Worm (Caenorhabditis elegans) whole organism, L1 larva: ENCODE results near the gene srx-67.

Experiments
- C16A3.4 ChIP-seq: fragments of 150-350 bp; optimal IDR thresholded peaks from 2 replicates; lab custom pipeline; 2014; ENCODE audit warnings: missing biosample characterization, missing genetic modification characterization
- F16B12.6 ChIP-seq: fragments of 150-350 bp; optimal IDR thresholded peaks from 2 replicates; lab custom pipeline; 2014; ENCODE audit warnings: missing biosample characterization, missing genetic modification characterization
- Y116A8C.19 ChIP-seq: sonication (generic microtip); optimal IDR thresholded peaks from 2 replicates; lab custom pipeline; 2016; ENCODE audit warnings: missing compliant biosample characterization, missing genetic modification characterization, borderline replicate concordance
- aha-1 ChIP-seq: fragments of 150-350 bp; optimal IDR thresholded peaks from 2 replicates; lab custom pipeline; 2014; ENCODE audit warnings: missing biosample characterization, missing genetic modification characterization
- alr-1 ChIP-seq: fragments of 200-800 bp; sonication (Bioruptor generic); optimal IDR thresholded peaks from 2 replicates; lab custom pipeline; 2018; ENCODE audit warnings: borderline replicate concordance, mild to moderate bottlenecking, missing genetic modification characterization, missing compliant biosample characterization
- aly-2 ChIP-seq: fragments of 150-350 bp; optimal IDR thresholded peaks from 2 replicates; lab custom pipeline; 2014; ENCODE audit warnings: missing biosample characterization, missing genetic modification characterization
- ama-1 ChIP-seq: fragments of 150-350 bp; optimal IDR thresholded peaks from 2 replicates; lab custom pipeline; 2014
- blmp-1 ChIP-seq: fragments of 150-350 bp; optimal IDR thresholded peaks from 2 replicates; lab custom pipeline; 2014; ENCODE audit warnings: missing biosample characterization, missing genetic modification characterization
- ceh-88 ChIP-seq: fragments of 200-800 bp; sonication (Bioruptor generic); IDR thresholded peaks from 2 replicates; pipeline ENCODE4 v1.3.6; 2022; ENCODE audit warnings: missing genetic modification characterization, missing compliant biosample characterization
- ceh-90 ChIP-seq: sonication (generic microtip); optimal IDR thresholded peaks from 2 replicates; lab custom pipeline; 2016; ENCODE audit warnings: missing genetic modification characterization, missing compliant biosample characterization
- ces-1 ChIP-seq: fragments of 150-350 bp; optimal IDR thresholded peaks from 2 replicates; lab custom pipeline; 2014; ENCODE audit warnings: missing biosample characterization, missing genetic modification reagents, missing genetic modification characterization
- efl-1 ChIP-seq, 4 experiments: fragments of 150-350 bp; optimal IDR thresholded peaks in 3 of 4; peaks in 1 of 4; 1 replicate in 1 of 4; 2 replicates in 3 of 4; lab custom pipeline; 2014; ENCODE audit warnings: missing biosample characterization in 2 of 4, missing genetic modification characterization in 2 of 4, missing genetic modification reagents in 2 of 4
- elt-3 ChIP-seq, 6 experiments: fragments of 150-350 bp in 1 of 6; sonication (generic microtip); optimal IDR thresholded peaks; 2 replicates each; lab custom pipeline; 2017 to 2018; ENCODE audit warnings: missing biosample characterization in 6 of 6, missing genetic modification characterization in 6 of 6, inconsistent platforms in 1 of 6
- fkh-8 ChIP-seq: sonication (generic microtip); optimal IDR thresholded peaks from 2 replicates; lab custom pipeline; 2016; ENCODE audit warnings: mild to moderate bottlenecking, missing genetic modification characterization, missing compliant biosample characterization
- fos-1 ChIP-seq: fragments of 150-350 bp; optimal IDR thresholded peaks from 2 replicates; lab custom pipeline; 2014; ENCODE audit warnings: missing biosample characterization, missing genetic modification characterization
- grh-1 ChIP-seq: fragments of 200-800 bp; sonication (Bioruptor generic); IDR thresholded peaks from 2 replicates; pipeline ENCODE4 v1.3.6; 2022; ENCODE audit warnings: missing genetic modification reagents, missing genetic modification characterization, missing compliant biosample characterization
- lin-13 ChIP-seq: fragments of 150-350 bp; optimal IDR thresholded peaks from 2 replicates; lab custom pipeline; 2014; ENCODE audit warnings: missing biosample characterization, missing genetic modification reagents, missing genetic modification characterization
- lin-14 ChIP-seq: fragments of 200-800 bp; sonication (Bioruptor generic); optimal IDR thresholded peaks from 2 replicates; lab custom pipeline; 2018; ENCODE audit warnings: mild to moderate bottlenecking, missing genetic modification characterization, moderate library complexity, missing compliant biosample characterization
- lin-35 ChIP-seq, 2 experiments: fragments of 150-350 bp; optimal IDR thresholded peaks; 2 replicates each; lab custom pipeline; 2014; ENCODE audit warnings: missing biosample characterization in 2 of 2, missing genetic modification characterization in 2 of 2, missing genetic modification reagents in 2 of 2
- lir-3 ChIP-seq: sonication (generic microtip); optimal IDR thresholded peaks from 2 replicates; lab custom pipeline; 2016; ENCODE audit warnings: mild to moderate bottlenecking, missing genetic modification characterization, moderate library complexity, missing compliant biosample characterization; ENCODE audit not compliant: poor library complexity
- mef-2 ChIP-seq: fragments of 150-350 bp; optimal IDR thresholded peaks from 2 replicates; lab custom pipeline; 2014; ENCODE audit warnings: missing biosample characterization, missing genetic modification characterization
- mep-1 ChIP-seq: fragments of 150-350 bp; optimal IDR thresholded peaks from 2 replicates; lab custom pipeline; 2014; ENCODE audit warnings: missing biosample characterization, missing genetic modification characterization
- nhr-12 ChIP-seq: sonication (generic microtip); optimal IDR thresholded peaks from 2 replicates; lab custom pipeline; 2017; ENCODE audit warnings: missing biosample characterization, missing genetic modification characterization
- nhr-19 ChIP-seq: fragments of 200-800 bp; sonication (Bioruptor generic); conservative IDR thresholded peaks from 2 replicates; pipeline ENCODE4 v1.3.6; 2022; ENCODE audit warnings: missing genetic modification characterization, missing compliant biosample characterization
- nhr-20 ChIP-seq: sonication (generic microtip); optimal IDR thresholded peaks from 2 replicates; lab custom pipeline; 2016; ENCODE audit warnings: mild to moderate bottlenecking, missing genetic modification characterization, missing compliant biosample characterization
- nhr-237 ChIP-seq: fragments of 150-350 bp; optimal IDR thresholded peaks from 2 replicates; lab custom pipeline; 2014; ENCODE audit warnings: missing biosample characterization, missing genetic modification characterization
- nhr-47 ChIP-seq: sonication (generic microtip); optimal IDR thresholded peaks from 2 replicates; lab custom pipeline; 2016; ENCODE audit warnings: mild to moderate bottlenecking, missing genetic modification characterization, moderate library complexity, missing compliant biosample characterization
- nhr-71 ChIP-seq: sonication (generic microtip); optimal IDR thresholded peaks from 2 replicates; lab custom pipeline; 2016; ENCODE audit warnings: mild to moderate bottlenecking, missing genetic modification characterization, moderate library complexity, missing compliant biosample characterization
- nhr-77 ChIP-seq: fragments of 150-350 bp; optimal IDR thresholded peaks from 2 replicates; lab custom pipeline; 2014; ENCODE audit warnings: missing biosample characterization, missing genetic modification characterization
- nhr-90 ChIP-seq: sonication (generic microtip); optimal IDR thresholded peaks from 2 replicates; lab custom pipeline; 2016; ENCODE audit warnings: mild to moderate bottlenecking, missing genetic modification characterization, missing compliant biosample characterization; ENCODE audit not compliant: poor library complexity
- pax-3 ChIP-seq: fragments of 200-800 bp; sonication (Bioruptor generic); optimal IDR thresholded peaks from 2 replicates; lab custom pipeline; 2018; ENCODE audit warnings: mild to moderate bottlenecking, missing genetic modification characterization, moderate library complexity, missing compliant biosample characterization
- pqm-1 ChIP-seq: sonication (generic microtip); optimal IDR thresholded peaks from 3 replicates; lab custom pipeline; 2017; ENCODE audit warnings: missing biosample characterization, missing genetic modification characterization
- snu-23 ChIP-seq: sonication (generic microtip); optimal IDR thresholded peaks from 2 replicates; lab custom pipeline; 2016; ENCODE audit warnings: missing genetic modification characterization, missing compliant biosample characterization
- sox-4 ChIP-seq: sonication (generic microtip); optimal IDR thresholded peaks from 2 replicates; lab custom pipeline; 2016; ENCODE audit warnings: missing genetic modification characterization, missing compliant biosample characterization
- tlp-1 ChIP-seq: fragments of 150-350 bp; optimal IDR thresholded peaks from 2 replicates; lab custom pipeline; 2014; ENCODE audit warnings: missing biosample characterization, missing genetic modification characterization
- unc-62 ChIP-seq: fragments of 150-350 bp; optimal IDR thresholded peaks from 2 replicates; lab custom pipeline; 2014; ENCODE audit warnings: missing biosample characterization, missing genetic modification reagents, missing genetic modification characterization
- unc-86 ChIP-seq: sonication (generic microtip); optimal IDR thresholded peaks from 2 replicates; lab custom pipeline; 2016; ENCODE audit warnings: missing genetic modification characterization, missing compliant biosample characterization
- xbp-1 ChIP-seq: sonication (generic microtip); optimal IDR thresholded peaks from 2 replicates; lab custom pipeline; 2016; ENCODE audit warnings: missing genetic modification characterization, missing compliant biosample characterization
- zag-1 ChIP-seq: fragments of 150-350 bp; optimal IDR thresholded peaks from 2 replicates; lab custom pipeline; 2014; ENCODE audit warnings: missing biosample characterization, missing genetic modification characterization

Gene srx-67

ce11 chrV:3961235-3961634 is 44.7 kb downstream of the srx-67 start, which contains the start of gene cyp-34A6 (continued):
- no peak for TF ChIP-seq ceh-88 (GFP tag; lab: Robert Waterston, UW)

- no peak for TF ChIP-seq ces-1 (GFP tag; lab: Kevin White, UChicago)
Measured at ce11 chrV:3963715-3964114, 47.1 kb downstream of the srx-67 start, which contains the start of gene cyp-34A7. Gene cyp-34A7 (minus strand): TSS chrV:3963815.

ce11 chrV:3967762-3968161 is 51.2 kb downstream of the srx-67 start, which contains the start of gene cyp-34A8:
Gene cyp-34A8 (minus strand): TSS chrV:3967823.
- TF ChIP-seq nhr-47 (tag; lab: Kevin White, UChicago) (no peak), lir-3 (tag; lab: Kevin White, UChicago) (no peak), aly-2 (tag; lab: Kevin White, UChicago) (no peak), grh-1 (no peak), pax-3 (tag; lab: Kevin White, UChicago) (no peak), unc-86 (tag; lab: Kevin White, UChicago) (no peak), F16B12.6 (tag; lab: Kevin White, UChicago) (no peak), nhr-20 (tag; lab: Kevin White, UChicago) (peak; percentile 74), alr-1 (tag; lab: Kevin White, UChicago) (no peak), blmp-1 (peak; percentile 73), nhr-90 (peak; percentile 15), unc-62 (GFP tag; lab: Kevin White, UChicago) (no peak), nhr-77 (no peak), ama-1 (lab: Kevin White, UChicago) (no peak), efl-1 (optimal IDR thresholded peaks at IDR 0.05; lab: Kevin White, UChicago) (no peak), efl-1 (GFP tag; optimal IDR thresholded peaks at IDR 0.05 in 1 of 2; lab: Kevin White, UChicago) (peak in 1 of 2 experiments; percentile 68), elt-3 (tag; optimal IDR thresholded peaks at IDR 0.05; lab: Kevin White, UChicago) (peak in 2 of 6 experiments; percentile 6 to 38), snu-23 (peak; percentile 27), lin-35 (GFP tag; optimal IDR thresholded peaks at IDR 0.05; lab: Kevin White, UChicago) (peak in 1 of 2 experiments; percentile 6), nhr-19 (no peak), aha-1 (tag; lab: Kevin White, UChicago) (no peak), C16A3.4 (no peak), xbp-1 (tag; lab: Kevin White, UChicago) (no peak), mef-2 (tag; lab: Kevin White, UChicago) (no peak), ceh-90 (tag; lab: Kevin White, UChicago) (no peak), zag-1 (tag; lab: Kevin White, UChicago) (no peak), nhr-12 (no peak), nhr-237 (tag; lab: Kevin White, UChicago) (no peak), lin-13 (no peak), lin-14 (GFP tag; lab: Kevin White, UChicago) (peak; percentile 62), fkh-8 (no peak), sox-4 (no peak), nhr-71 (tag; lab: Kevin White, UChicago) (peak; percentile 29), pqm-1 (tag; lab: Kevin White, UChicago) (no peak), fos-1 (tag; lab: Kevin White, UChicago) (no peak), mep-1 (tag; lab: Kevin White, UChicago) (peak; percentile 38), tlp-1 (no peak), Y116A8C.19 (tag; lab: Kevin White, UChicago) (no peak)
